Worm (Caenorhabditis elegans): ENCODE data around the gene R03H10.11.

DNA sequence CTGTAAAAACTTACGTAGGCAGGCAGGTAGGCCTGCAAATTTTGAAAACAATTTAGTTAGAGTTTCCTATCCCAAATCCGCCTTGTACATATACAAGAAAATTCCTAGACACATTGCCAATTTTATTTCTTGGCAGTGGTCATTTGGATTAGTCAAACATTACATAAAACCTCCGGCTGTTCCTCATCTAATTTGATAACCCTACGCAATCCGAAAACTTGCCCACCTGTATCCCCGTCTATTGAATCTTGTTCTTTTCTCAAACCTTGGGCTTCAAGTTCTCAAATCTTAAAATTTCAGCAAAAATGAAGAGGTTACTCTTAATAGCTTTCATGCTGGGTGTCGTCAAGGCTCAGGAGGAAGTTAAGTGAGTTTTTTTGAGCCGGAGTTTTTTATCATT lies 36.4 kb upstream of the R03H10.11 start, which contains the start of gene F56D3.1:
- no peak for TF ChIP-seq pha-4 (tag; optimal IDR thresholded peaks at IDR 0.05)
- no peak for TF ChIP-seq lin-40 (tag; optimal IDR thresholded peaks at IDR 0.05)
- no peak for TF ChIP-seq F49E8.2 (tag; optimal IDR thresholded peaks at IDR 0.05; ENCODE audit: insufficient read depth)
- no peak for TF ChIP-seq akir-1 (GFP tag; optimal IDR thresholded peaks at IDR 0.05)
- TF ChIP-seq mxl-1 (tag; optimal IDR thresholded peaks at IDR 0.05), result no peak

All from whole organism, young adult.